Worm (Caenorhabditis elegans): ENCODE results near the gene srg-47.

- TF ChIP-seq ztf-11 (tag; optimal IDR thresholded peaks at IDR 0.05) (no peak), nhr-12 (tag; optimal IDR thresholded peaks at IDR 0.05) (no peak), ces-1 (GFP tag; optimal IDR thresholded peaks at IDR 0.05) (no peak), flh-1 (GFP tag; optimal IDR thresholded peaks at IDR 0.05) (no peak)
Observed at ce11 chrV:14585351-14585750, 29.3 kb upstream of the srg-47 start, which contains the start of gene Y40H4A.2.
